Worm (Caenorhabditis elegans): ENCODE data around the gene T26H5.10.

- no peak for TF ChIP-seq pha-2 (tag; optimal IDR thresholded peaks at IDR 0.05)
- no peak for TF ChIP-seq unc-3 (GFP tag; conservative IDR thresholded peaks at IDR 0.05)
- TF ChIP-seq unc-3 (tag; optimal IDR thresholded peaks at IDR 0.05), result no peak
- no peak for TF ChIP-seq hlh-13 (GFP tag; optimal IDR thresholded peaks at IDR 0.05)
Measured at ce11 chrV:15423601-15424000, 20.0 kb downstream of the T26H5.10 start, which contains the start of gene fbxa-104.
